Worm (Caenorhabditis elegans) whole organism, L1 larva: ENCODE data around the gene clec-176.

ENCODE experiments used
- C04F5.9 ChIP-seq: sonication (generic microtip); optimal IDR thresholded peaks from 2 replicates; lab custom pipeline; 2016; ENCODE audit warnings: missing genetic modification characterization, missing compliant biosample characterization
- C34B4.2 ChIP-seq: sonication (generic microtip); optimal IDR thresholded peaks from 2 replicates; lab custom pipeline; 2017; ENCODE audit warnings: mild to moderate bottlenecking, missing genetic modification characterization, missing compliant biosample characterization
- ama-1 ChIP-seq: fragments of 150-350 bp; optimal IDR thresholded peaks from 2 replicates; lab custom pipeline; 2014
- ceh-88 ChIP-seq: fragments of 200-800 bp; sonication (Bioruptor generic); IDR thresholded peaks from 2 replicates; pipeline ENCODE4 v1.3.6; 2022; ENCODE audit warnings: missing genetic modification characterization, missing compliant biosample characterization
- ceh-90 ChIP-seq: sonication (generic microtip); optimal IDR thresholded peaks from 2 replicates; lab custom pipeline; 2016; ENCODE audit warnings: missing genetic modification characterization, missing compliant biosample characterization
- ces-1 ChIP-seq: fragments of 150-350 bp; optimal IDR thresholded peaks from 2 replicates; lab custom pipeline; 2014; ENCODE audit warnings: missing biosample characterization, missing genetic modification reagents, missing genetic modification characterization
- dpl-1 ChIP-seq, 3 experiments: fragments of 150-350 bp in 2 of 3; sonication (generic microtip) in 1 of 3; optimal IDR thresholded peaks; 2 replicates each; lab custom pipeline; 2014 to 2017; ENCODE audit warnings: missing biosample characterization in 3 of 3, missing genetic modification characterization in 3 of 3, missing genetic modification reagents in 3 of 3
- efl-1 ChIP-seq, 4 experiments: fragments of 150-350 bp; optimal IDR thresholded peaks in 3 of 4; peaks in 1 of 4; 1 replicate in 1 of 4; 2 replicates in 3 of 4; lab custom pipeline; 2014; ENCODE audit warnings: missing biosample characterization in 2 of 4, missing genetic modification characterization in 2 of 4, missing genetic modification reagents in 2 of 4
- ets-5 ChIP-seq: fragments of 200-800 bp; sonication (Bioruptor generic); IDR thresholded peaks from 2 replicates; pipeline ENCODE4 v1.3.6; 2022; ENCODE audit warnings: missing genetic modification characterization, missing compliant biosample characterization
- grh-1 ChIP-seq: fragments of 200-800 bp; sonication (Bioruptor generic); IDR thresholded peaks from 2 replicates; pipeline ENCODE4 v1.3.6; 2022; ENCODE audit warnings: missing genetic modification reagents, missing genetic modification characterization, missing compliant biosample characterization
- hpl-2 ChIP-seq: fragments of 150-350 bp; optimal IDR thresholded peaks from 2 replicates; lab custom pipeline; 2014; ENCODE audit warnings: missing biosample characterization, missing genetic modification reagents, missing genetic modification characterization
- irx-1 ChIP-seq: sonication (generic microtip); optimal IDR thresholded peaks from 2 replicates; lab custom pipeline; 2016; ENCODE audit warnings: missing genetic modification characterization, missing compliant biosample characterization
- isw-1 ChIP-seq: fragments of 200-800 bp; sonication (Bioruptor generic); IDR thresholded peaks from 2 replicates; pipeline ENCODE4 v1.3.6; 2022; ENCODE audit warnings: missing genetic modification characterization, missing compliant biosample characterization
- lin-13 ChIP-seq: fragments of 150-350 bp; optimal IDR thresholded peaks from 2 replicates; lab custom pipeline; 2014; ENCODE audit warnings: missing biosample characterization, missing genetic modification reagents, missing genetic modification characterization
- lin-35 ChIP-seq, 2 experiments: fragments of 150-350 bp; optimal IDR thresholded peaks; 2 replicates each; lab custom pipeline; 2014; ENCODE audit warnings: missing biosample characterization in 2 of 2, missing genetic modification characterization in 2 of 2, missing genetic modification reagents in 2 of 2
- lin-39 ChIP-seq: fragments of 150-350 bp; optimal IDR thresholded peaks from 2 replicates; lab custom pipeline; 2014; ENCODE audit warnings: missing biosample characterization, missing genetic modification reagents, missing genetic modification characterization
- lir-3 ChIP-seq: sonication (generic microtip); optimal IDR thresholded peaks from 2 replicates; lab custom pipeline; 2016; ENCODE audit warnings: mild to moderate bottlenecking, missing genetic modification characterization, moderate library complexity, missing compliant biosample characterization; ENCODE audit not compliant: poor library complexity
- lsy-2 ChIP-seq, 2 experiments: fragments of 150-350 bp; optimal IDR thresholded peaks; 2 replicates each; lab custom pipeline; 2014; ENCODE audit warnings: missing biosample characterization in 2 of 2, missing genetic modification characterization in 2 of 2
- mdl-1 ChIP-seq, 2 experiments: fragments of 150-350 bp; optimal IDR thresholded peaks; 2 replicates each; lab custom pipeline; 2014 to 2017; ENCODE audit warnings: missing biosample characterization in 2 of 2, missing genetic modification characterization in 2 of 2, inconsistent platforms in 1 of 2
- mef-2 ChIP-seq: fragments of 150-350 bp; optimal IDR thresholded peaks from 2 replicates; lab custom pipeline; 2014; ENCODE audit warnings: missing biosample characterization, missing genetic modification characterization
- mep-1 ChIP-seq: fragments of 150-350 bp; optimal IDR thresholded peaks from 2 replicates; lab custom pipeline; 2014; ENCODE audit warnings: missing biosample characterization, missing genetic modification characterization
- nhr-11 ChIP-seq: fragments of 150-350 bp; optimal IDR thresholded peaks from 2 replicates; lab custom pipeline; 2014; ENCODE audit warnings: missing biosample characterization, missing genetic modification characterization
- nhr-19 ChIP-seq: fragments of 200-800 bp; sonication (Bioruptor generic); conservative IDR thresholded peaks from 2 replicates; pipeline ENCODE4 v1.3.6; 2022; ENCODE audit warnings: missing genetic modification characterization, missing compliant biosample characterization
- nhr-77 ChIP-seq: fragments of 150-350 bp; optimal IDR thresholded peaks from 2 replicates; lab custom pipeline; 2014; ENCODE audit warnings: missing biosample characterization, missing genetic modification characterization
- nhr-84 ChIP-seq: sonication (generic microtip); optimal IDR thresholded peaks from 2 replicates; lab custom pipeline; 2017; ENCODE audit warnings: missing biosample characterization, missing genetic modification characterization
- nhr-90 ChIP-seq: sonication (generic microtip); optimal IDR thresholded peaks from 2 replicates; lab custom pipeline; 2016; ENCODE audit warnings: mild to moderate bottlenecking, missing genetic modification characterization, missing compliant biosample characterization; ENCODE audit not compliant: poor library complexity
- sox-4 ChIP-seq: sonication (generic microtip); optimal IDR thresholded peaks from 2 replicates; lab custom pipeline; 2016; ENCODE audit warnings: missing genetic modification characterization, missing compliant biosample characterization
- sptf-1 ChIP-seq: fragments of 150-350 bp; optimal IDR thresholded peaks from 2 replicates; lab custom pipeline; 2014; ENCODE audit warnings: missing biosample characterization, missing genetic modification characterization
- tbx-2 ChIP-seq: sonication (generic microtip); optimal IDR thresholded peaks from 2 replicates; lab custom pipeline; 2016; ENCODE audit warnings: missing genetic modification characterization, missing compliant biosample characterization
- tlp-1 ChIP-seq: fragments of 150-350 bp; optimal IDR thresholded peaks from 2 replicates; lab custom pipeline; 2014; ENCODE audit warnings: missing biosample characterization, missing genetic modification characterization
- unc-86 ChIP-seq: sonication (generic microtip); optimal IDR thresholded peaks from 2 replicates; lab custom pipeline; 2016; ENCODE audit warnings: missing genetic modification characterization, missing compliant biosample characterization
- xbp-1 ChIP-seq: sonication (generic microtip); optimal IDR thresholded peaks from 2 replicates; lab custom pipeline; 2016; ENCODE audit warnings: missing genetic modification characterization, missing compliant biosample characterization
- zip-4 ChIP-seq: fragments of 200-800 bp; sonication (Bioruptor generic); optimal IDR thresholded peaks from 2 replicates; lab custom pipeline; 2018; ENCODE audit warnings: mild to moderate bottlenecking, missing genetic modification characterization, moderate library complexity, missing compliant biosample characterization
- ztf-11 ChIP-seq, 2 experiments: sonication (generic microtip); optimal IDR thresholded peaks; 2 replicates each; lab custom pipeline; 2016 to 2017; ENCODE audit warnings: missing genetic modification characterization in 2 of 2, missing biosample characterization in 1 of 2, missing compliant biosample characterization in 1 of 2
- ztf-4 ChIP-seq: fragments of 150-350 bp; optimal IDR thresholded peaks from 2 replicates; lab custom pipeline; 2014; ENCODE audit warnings: missing biosample characterization, missing genetic modification characterization

Gene clec-176

ce11 chrIV:4988531-4988930 is 4.7 kb downstream of the clec-176 start, which contains the start of gene E03H12.7:
TSS of gene E03H12.7 (minus strand) at chrIV:4988631.
- TF ChIP-seq nhr-19 (GFP tag; lab: Robert Waterston, UW), result no peak
- no peak for TF ChIP-seq lir-3 (tag; lab: Kevin White, UChicago)
- no peak for TF ChIP-seq nhr-90 (tag; lab: Kevin White, UChicago)
- TF ChIP-seq mep-1 (tag; lab: Kevin White, UChicago), result no peak
- no peak for TF ChIP-seq hpl-2
- no peak for TF ChIP-seq ces-1 (GFP tag; lab: Kevin White, UChicago)

- TF ChIP-seq ztf-4 (tag; lab: Kevin White, UChicago) (no peak), ceh-90 (no peak), xbp-1 (tag; lab: Kevin White, UChicago) (no peak), sox-4 (no peak), dpl-1 (GFP tag; optimal IDR thresholded peaks at IDR 0.05; lab: Kevin White, UChicago) (no peak), irx-1 (tag; lab: Kevin White, UChicago) (no peak), efl-1 (optimal IDR thresholded peaks at IDR 0.05; lab: Kevin White, UChicago) (no peak), efl-1 (GFP tag; optimal IDR thresholded peaks at IDR 0.05 in 1 of 2; lab: Kevin White, UChicago) (no peak), lsy-2 (tag; optimal IDR thresholded peaks at IDR 0.05; lab: Kevin White, UChicago) (no peak), nhr-11 (tag; lab: Kevin White, UChicago) (no peak), lin-35 (GFP tag; optimal IDR thresholded peaks at IDR 0.05; lab: Kevin White, UChicago) (no peak), ztf-11 (tag; optimal IDR thresholded peaks at IDR 0.05; lab: Kevin White, UChicago) (no peak), tlp-1 (tag; lab: Kevin White, UChicago) (no peak), nhr-90 (tag; lab: Kevin White, UChicago) (no peak), grh-1 (GFP tag; lab: Robert Waterston, UW) (no peak), zip-4 (no peak), nhr-77 (tag; lab: Kevin White, UChicago) (no peak)
These were observed 8.2 kb downstream of the clec-176 start, which contains the start of gene str-162 for ce11 chrIV:4992089-4992488. TSS of gene str-162 (plus strand) at chrIV:4992389.

ce11 chrIV:4993128-4993527 is 9.3 kb downstream of the clec-176 start:
- no peak for TF ChIP-seq ama-1 (lab: Kevin White, UChicago)
- no peak for TF ChIP-seq ces-1 (GFP tag; lab: Kevin White, UChicago)
- no peak for TF ChIP-seq mef-2 (tag; lab: Kevin White, UChicago)
- no peak for TF ChIP-seq efl-1 (optimal IDR thresholded peaks at IDR 0.05; lab: Kevin White, UChicago)
- TF ChIP-seq efl-1 (GFP tag; optimal IDR thresholded peaks at IDR 0.05 in 1 of 2; lab: Kevin White, UChicago), result no peak
- no peak for TF ChIP-seq lin-35 (GFP tag; optimal IDR thresholded peaks at IDR 0.05; lab: Kevin White, UChicago)
- no peak for TF ChIP-seq grh-1 (GFP tag; lab: Robert Waterston, UW)
- TF ChIP-seq sptf-1, result no peak
- no peak for TF ChIP-seq ceh-88 (GFP tag; lab: Robert Waterston, UW)
- no peak for TF ChIP-seq lin-13 (GFP tag; lab: Kevin White, UChicago)
- no peak for TF ChIP-seq nhr-84 (tag; lab: Kevin White, UChicago)
- no peak for TF ChIP-seq dpl-1 (GFP tag; optimal IDR thresholded peaks at IDR 0.05; lab: Kevin White, UChicago)
- TF ChIP-seq isw-1 (GFP tag; lab: Robert Waterston, UW), result no peak
- TF ChIP-seq C04F5.9, result no peak

- TF ChIP-seq unc-86 (tag; lab: Kevin White, UChicago) (no peak), nhr-90 (tag; lab: Kevin White, UChicago) (no peak), grh-1 (GFP tag; lab: Robert Waterston, UW) (no peak), C34B4.2 (no peak), ets-5 (GFP tag; lab: Robert Waterston, UW) (no peak), mdl-1 (tag; optimal IDR thresholded peaks at IDR 0.05; lab: Kevin White, UChicago) (no peak), tbx-2 (tag; lab: Kevin White, UChicago) (no peak)
These were observed 12.0 kb downstream of the clec-176 start, which contains the start of gene ssq-2 for ce11 chrIV:4995842-4996241. TSS of gene ssq-2 (plus strand) at chrIV:4996142.

ce11 chrIV:4996956-4997355 is 13.1 kb downstream of the clec-176 start:
- TF ChIP-seq lin-39 (tag; lab: Kevin White, UChicago), result no peak
- no peak for TF ChIP-seq nhr-84 (tag; lab: Kevin White, UChicago)
